Worm (Caenorhabditis elegans): ENCODE data around the gene pir-1.

- no peak for TF ChIP-seq ztf-11 (tag; optimal IDR thresholded peaks at IDR 0.05)
- TF ChIP-seq nhr-237 (tag; optimal IDR thresholded peaks at IDR 0.05), result no peak
- no peak for TF ChIP-seq sem-2 (GFP tag; optimal IDR thresholded peaks at IDR 0.05)
- TF ChIP-seq lsy-2 (tag; optimal IDR thresholded peaks at IDR 0.05), result no peak
- no peak for TF ChIP-seq unc-62 (GFP tag; optimal IDR thresholded peaks at IDR 0.05)
- TF ChIP-seq nhr-28 (tag; optimal IDR thresholded peaks at IDR 0.05), result no peak
- no peak for TF ChIP-seq lin-13 (tag; optimal IDR thresholded peaks at IDR 0.05)
Measured at ce11 chrII:9172849-9173248, 4.3 kb upstream of the pir-1 start, which contains the start of gene T23G7.2.

All from whole organism, mixed stage, embryonic.